Worm (Caenorhabditis elegans) whole organism, L4 larva: ENCODE measurements around the gene Y61A9LA.7.

Experiments
- D1046.2 ChIP-seq: fragments of 200-800 bp; sonication (Bioruptor generic); IDR thresholded peaks from 2 replicates; pipeline ENCODE4 v1.3.6; 2022; ENCODE audit warnings: missing genetic modification characterization, missing compliant biosample characterization
- T26A8.4 ChIP-seq: fragments of 200-800 bp; sonication (Bioruptor generic); IDR thresholded peaks from 2 replicates; pipeline ENCODE4 v1.3.6; 2022; ENCODE audit warnings: missing genetic modification characterization, missing compliant biosample characterization
- lin-29 ChIP-seq: fragments of 200-800 bp; sonication (Bioruptor generic); IDR thresholded peaks from 2 replicates; pipeline ENCODE4 v1.3.6; 2022; ENCODE audit warnings: missing genetic modification reagents, missing genetic modification characterization, missing compliant biosample characterization
- nhr-237 ChIP-seq: sonication (generic microtip); optimal IDR thresholded peaks from 2 replicates; lab custom pipeline; 2017; ENCODE audit warnings: missing biosample characterization, missing genetic modification characterization

DNA sequence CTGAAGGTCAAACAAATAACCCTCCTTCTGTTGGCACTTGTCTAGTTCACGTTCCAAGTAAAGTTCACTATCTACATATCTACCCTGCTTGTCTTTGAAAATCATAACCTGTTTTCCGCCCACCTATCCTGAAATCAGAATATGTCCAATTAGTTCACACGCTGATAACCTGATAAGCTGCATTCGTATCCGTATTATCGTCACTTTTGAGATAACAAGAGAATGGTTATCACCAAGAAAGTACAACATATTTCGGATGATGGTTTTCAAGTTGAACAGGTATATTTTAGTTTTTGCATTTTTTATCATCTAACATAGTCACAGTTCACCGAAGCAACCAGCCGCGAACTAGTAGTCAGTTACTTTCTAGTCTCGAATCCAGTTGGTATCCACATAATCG is 31.2 kb upstream of the Y61A9LA.7 start:
- TF ChIP-seq nhr-237: no peak
- no peak for TF ChIP-seq D1046.2 (GFP tag; lab: Robert Waterston, UW)
- no peak for TF ChIP-seq T26A8.4 (GFP tag; lab: Robert Waterston, UW)
- no peak for TF ChIP-seq lin-29 (GFP tag; lab: Robert Waterston, UW)
